Worm (Caenorhabditis elegans) whole organism, late embryonic: Measurements from ENCODE around the gene cwp-5.

Experiments used
- C38D4.7 ChIP-seq: fragments of 200-800 bp; sonication (Bioruptor generic); optimal IDR thresholded peaks from 2 replicates; lab custom pipeline; 2018; ENCODE audit warnings: mild to moderate bottlenecking, missing genetic modification characterization, moderate library complexity, missing compliant biosample characterization
- F13H6.1 ChIP-seq: sonication (generic microtip); optimal IDR thresholded peaks from 2 replicates; lab custom pipeline; 2016; ENCODE audit warnings: missing genetic modification characterization, missing compliant biosample characterization
- K09A11.1 ChIP-seq: sonication (generic microtip); optimal IDR thresholded peaks from 2 replicates; lab custom pipeline; 2017; ENCODE audit warnings: antibody characterized with exemption, mild to moderate bottlenecking, missing genetic modification characterization, missing compliant biosample characterization; ENCODE audit not compliant: insufficient read depth
- T23F11.4 ChIP-seq: fragments of 200-800 bp; sonication (Bioruptor generic); optimal IDR thresholded peaks from 2 replicates; lab custom pipeline; 2018; ENCODE audit warnings: mild to moderate bottlenecking, missing genetic modification characterization, missing compliant biosample characterization
- Y22D7AL.16 ChIP-seq: sonication (generic microtip); optimal IDR thresholded peaks from 2 replicates; lab custom pipeline; 2016; ENCODE audit warnings: missing genetic modification characterization, missing compliant biosample characterization
- ceh-14 ChIP-seq: sonication (generic microtip); optimal IDR thresholded peaks from 2 replicates; lab custom pipeline; 2016; ENCODE audit warnings: missing genotype, missing genetic modification characterization, missing compliant biosample characterization
- ceh-22 ChIP-seq: sonication (generic microtip); optimal IDR thresholded peaks from 2 replicates; lab custom pipeline; 2017; ENCODE audit warnings: missing biosample characterization, missing genetic modification characterization
- ceh-24 ChIP-seq: sonication (generic microtip); optimal IDR thresholded peaks from 2 replicates; lab custom pipeline; 2016; ENCODE audit warnings: mild to moderate bottlenecking, missing genetic modification characterization, missing compliant biosample characterization
- ceh-30 ChIP-seq: fragments of 150-350 bp; optimal IDR thresholded peaks from 2 replicates; lab custom pipeline; 2014; ENCODE audit warnings: missing biosample characterization, missing genetic modification characterization
- ceh-34 ChIP-seq: sonication (generic microtip); optimal IDR thresholded peaks from 2 replicates; lab custom pipeline; 2016; ENCODE audit warnings: mild to moderate bottlenecking, missing genetic modification characterization, missing compliant biosample characterization
- ceh-9 ChIP-seq: sonication (generic microtip); optimal IDR thresholded peaks from 2 replicates; lab custom pipeline; 2016; ENCODE audit warnings: mild to moderate bottlenecking, missing genetic modification characterization, inconsistent platforms, missing compliant biosample characterization
- che-1 ChIP-seq: sonication (generic microtip); optimal IDR thresholded peaks from 2 replicates; lab custom pipeline; 2016; ENCODE audit warnings: mild to moderate bottlenecking, missing genetic modification characterization, missing compliant biosample characterization
- dmd-4 ChIP-seq: sonication (generic microtip); optimal IDR thresholded peaks from 2 replicates; lab custom pipeline; 2016; ENCODE audit warnings: borderline replicate concordance, missing genetic modification characterization, missing compliant biosample characterization
- dve-1 ChIP-seq: sonication (generic microtip); optimal IDR thresholded peaks from 2 replicates; lab custom pipeline; 2017; ENCODE audit warnings: antibody characterized with exemption, mild to moderate bottlenecking, missing genetic modification characterization, missing compliant biosample characterization
- elt-2 ChIP-seq: sonication (generic microtip); optimal IDR thresholded peaks from 2 replicates; lab custom pipeline; 2016; ENCODE audit warnings: missing genetic modification reagents, missing genetic modification characterization, missing compliant biosample characterization
- elt-4 ChIP-seq: sonication (generic microtip); optimal IDR thresholded peaks from 2 replicates; lab custom pipeline; 2016; ENCODE audit warnings: missing genetic modification characterization, missing compliant biosample characterization
- eyg-1 ChIP-seq: sonication (generic microtip); optimal IDR thresholded peaks from 2 replicates; lab custom pipeline; 2016; ENCODE audit warnings: missing genotype, missing genetic modification characterization, missing compliant biosample characterization
- hlh-13 ChIP-seq: fragments of 200-800 bp; sonication (Bioruptor generic); optimal IDR thresholded peaks from 2 replicates; lab custom pipeline; 2018; ENCODE audit warnings: mild to moderate bottlenecking, missing genetic modification characterization, missing compliant biosample characterization
- hlh-15 ChIP-seq: sonication (generic microtip); optimal IDR thresholded peaks from 2 replicates; lab custom pipeline; 2016; ENCODE audit warnings: missing genetic modification characterization, missing compliant biosample characterization
- hlh-30 ChIP-seq: sonication (generic microtip); optimal IDR thresholded peaks from 2 replicates; lab custom pipeline; 2017; ENCODE audit warnings: antibody characterized with exemption, missing genetic modification characterization, missing compliant biosample characterization; ENCODE audit not compliant: insufficient read depth
- hlh-6 ChIP-seq: sonication (generic microtip); optimal IDR thresholded peaks from 2 replicates; lab custom pipeline; 2016; ENCODE audit warnings: missing genotype, missing genetic modification characterization, missing compliant biosample characterization
- hlh-8 ChIP-seq: sonication (generic microtip); optimal IDR thresholded peaks from 2 replicates; lab custom pipeline; 2016; ENCODE audit warnings: missing genotype, missing genetic modification characterization, missing compliant biosample characterization
- lin-11 ChIP-seq: fragments of 200-800 bp; sonication (Bioruptor generic); optimal IDR thresholded peaks from 2 replicates; lab custom pipeline; 2018; ENCODE audit warnings: mild to moderate bottlenecking, missing genetic modification characterization, missing compliant biosample characterization
- madf-2 ChIP-seq: sonication (generic microtip); optimal IDR thresholded peaks from 2 replicates; lab custom pipeline; 2017; ENCODE audit warnings: missing genetic modification characterization, missing compliant biosample characterization
- mec-3 ChIP-seq: sonication (generic microtip); optimal IDR thresholded peaks from 2 replicates; lab custom pipeline; 2016; ENCODE audit warnings: borderline replicate concordance, missing genetic modification characterization, missing compliant biosample characterization
- nfya-1 ChIP-seq: sonication (generic microtip); optimal IDR thresholded peaks from 2 replicates; lab custom pipeline; 2017; ENCODE audit warnings: missing genetic modification characterization, mild to moderate bottlenecking, missing compliant biosample characterization, antibody characterized with exemption, moderate library complexity
- nhr-11 ChIP-seq: fragments of 150-350 bp; optimal IDR thresholded peaks from 2 replicates; lab custom pipeline; 2014; ENCODE audit warnings: missing biosample characterization, missing genetic modification characterization
- npax-4 ChIP-seq: sonication (generic microtip); optimal IDR thresholded peaks from 2 replicates; lab custom pipeline; 2016; ENCODE audit warnings: missing genetic modification characterization, missing compliant biosample characterization
- pax-1 ChIP-seq: fragments of 150-350 bp; optimal IDR thresholded peaks from 2 replicates; lab custom pipeline; 2014; ENCODE audit warnings: missing biosample characterization, missing genetic modification characterization
- pha-2 ChIP-seq: sonication (generic microtip); optimal IDR thresholded peaks from 2 replicates; lab custom pipeline; 2017; ENCODE audit warnings: mild to moderate bottlenecking, missing genetic modification characterization, missing compliant biosample characterization
- pha-4 ChIP-seq: fragments of 150-350 bp; optimal IDR thresholded peaks from 2 replicates; lab custom pipeline; 2018; ENCODE audit warnings: missing biosample characterization, missing genetic modification reagents, missing genetic modification characterization
- pros-1 ChIP-seq: fragments of 150-350 bp; optimal IDR thresholded peaks from 2 replicates; lab custom pipeline; 2014; ENCODE audit warnings: missing biosample characterization, missing genetic modification reagents, missing genetic modification characterization
- ref-2 ChIP-seq: sonication (generic microtip); optimal IDR thresholded peaks from 2 replicates; lab custom pipeline; 2016; ENCODE audit warnings: missing genetic modification characterization, missing compliant biosample characterization
- rnt-1 ChIP-seq: sonication (generic microtip); optimal IDR thresholded peaks from 2 replicates; lab custom pipeline; 2016; ENCODE audit warnings: missing genetic modification characterization, missing compliant biosample characterization
- sdc-2 ChIP-seq: sonication (generic microtip); optimal IDR thresholded peaks from 2 replicates; lab custom pipeline; 2016; ENCODE audit warnings: missing genotype, missing genetic modification characterization, missing compliant biosample characterization
- sox-2 ChIP-seq: fragments of 200-800 bp; sonication (Bioruptor generic); IDR thresholded peaks from 2 replicates; pipeline ENCODE4 v1.3.6; 2022; ENCODE audit warnings: missing genetic modification reagents, missing genetic modification characterization, missing compliant biosample characterization
- sox-4 ChIP-seq: sonication (generic microtip); optimal IDR thresholded peaks from 2 replicates; lab custom pipeline; 2017; ENCODE audit warnings: mild to moderate bottlenecking, missing genetic modification characterization, inconsistent platforms, missing compliant biosample characterization
- syd-9 ChIP-seq: sonication (generic microtip); optimal IDR thresholded peaks from 2 replicates; lab custom pipeline; 2016; ENCODE audit warnings: mild to moderate bottlenecking, missing genetic modification characterization, moderate library complexity, missing compliant biosample characterization
- tbx-2 ChIP-seq: sonication (generic microtip); optimal IDR thresholded peaks from 2 replicates; lab custom pipeline; 2016; ENCODE audit warnings: missing genetic modification characterization, missing compliant biosample characterization
- tbx-7 ChIP-seq: sonication (generic microtip); optimal IDR thresholded peaks from 2 replicates; lab custom pipeline; 2016; ENCODE audit warnings: missing genotype, missing genetic modification characterization, missing compliant biosample characterization
- ttx-3 ChIP-seq: sonication (generic microtip); optimal IDR thresholded peaks from 2 replicates; lab custom pipeline; 2016; ENCODE audit warnings: missing genetic modification reagents, missing genetic modification characterization, missing compliant biosample characterization
- unc-3 ChIP-seq, 2 experiments: fragments of 200-800 bp in 1 of 2; sonication (Bioruptor generic) in 1 of 2; sonication (generic microtip) in 1 of 2; conservative IDR thresholded peaks in 1 of 2; optimal IDR thresholded peaks in 1 of 2; 2 replicates each; pipeline versions ENCODE4 v1.3.6 to Lab custom; 2016 to 2022; ENCODE audit warnings: missing compliant biosample characterization in 2 of 2, missing genetic modification characterization in 2 of 2, missing genetic modification reagents in 1 of 2
- unc-55 ChIP-seq: sonication (generic microtip); optimal IDR thresholded peaks from 2 replicates; lab custom pipeline; 2017; ENCODE audit warnings: missing biosample characterization, missing genetic modification reagents, missing genetic modification characterization
- ztf-16 ChIP-seq: sonication (generic microtip); optimal IDR thresholded peaks from 2 replicates; lab custom pipeline; 2017; ENCODE audit warnings: missing genetic modification characterization, missing compliant biosample characterization

Gene cwp-5

DNA sequence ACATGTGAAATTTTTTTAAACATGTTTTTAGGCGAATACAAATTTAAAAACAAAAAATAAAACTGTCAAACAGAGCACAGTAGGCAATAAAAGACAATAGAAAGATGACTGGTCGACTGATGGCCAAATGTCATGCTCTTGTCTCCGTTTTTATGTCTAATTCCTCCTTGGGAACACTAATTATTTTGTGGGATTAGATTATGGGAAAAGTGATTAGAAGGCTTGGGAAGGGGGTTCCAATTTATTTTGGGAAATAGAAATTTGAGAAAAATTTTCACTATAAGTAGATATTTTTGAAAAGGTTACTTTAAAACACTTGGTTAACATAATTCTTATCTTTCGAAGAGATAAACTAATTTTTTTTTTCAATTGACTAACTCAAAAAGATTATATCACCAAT, 19.0 kb downstream of the cwp-5 start:
- TF ChIP-seq sdc-2 (tag; lab: Kevin White, UChicago) = no peak
- TF ChIP-seq pros-1 (tag; lab: Kevin White, UChicago) = no peak

ce11 chrX:13169975-13170374, 19.8 kb downstream of the cwp-5 start, which contains the start of gene mob-2:
mob-2 (minus strand) TSS chrX:13170075.
- no peak for TF ChIP-seq sox-2
- TF ChIP-seq ceh-30 (tag; lab: Kevin White, UChicago) = no peak
- no peak for TF ChIP-seq Y22D7AL.16 (tag; lab: Kevin White, UChicago)
- no peak for TF ChIP-seq syd-9 (tag; lab: Kevin White, UChicago)
- TF ChIP-seq ceh-9 (tag; lab: Kevin White, UChicago) = no peak
- TF ChIP-seq dve-1 (tag; lab: Kevin White, UChicago) = no peak
- TF ChIP-seq ceh-22 (tag; lab: Kevin White, UChicago) = no peak
- TF ChIP-seq ceh-34 (tag; lab: Kevin White, UChicago) = no peak
- TF ChIP-seq T23F11.4 = no peak
- TF ChIP-seq K09A11.1 (tag; lab: Kevin White, UChicago) = no peak
- TF ChIP-seq hlh-6 (tag; lab: Kevin White, UChicago) = no peak
- no peak for TF ChIP-seq ceh-14 (tag; lab: Kevin White, UChicago)
- no peak for TF ChIP-seq dmd-4 (tag; lab: Kevin White, UChicago)
- no peak for TF ChIP-seq ceh-24 (tag; lab: Kevin White, UChicago)
- no peak for TF ChIP-seq pros-1 (tag; lab: Kevin White, UChicago)

DNA sequence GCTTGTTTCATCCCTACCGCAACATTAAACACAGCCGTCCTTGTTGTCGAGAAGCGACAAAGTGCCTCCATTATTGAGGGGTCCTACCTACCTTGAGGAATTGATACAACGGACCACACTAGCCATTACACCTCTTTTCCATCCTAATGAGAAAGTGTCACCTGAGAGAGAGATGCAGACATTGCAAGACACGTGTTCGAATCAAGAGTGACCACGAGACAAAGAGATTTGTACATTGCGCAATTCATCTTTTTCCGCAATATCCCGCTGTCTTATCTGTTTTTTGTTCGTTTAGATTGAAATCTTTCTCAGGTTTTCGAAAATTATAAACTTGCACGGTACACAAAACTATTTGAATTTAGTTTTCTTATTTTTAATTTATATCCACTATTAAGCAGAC, 20.6 kb downstream of the cwp-5 start:
- TF ChIP-seq eyg-1 = no peak
- TF ChIP-seq ref-2 (tag; lab: Kevin White, UChicago) = peak; percentile 68
- TF ChIP-seq lin-11 (tag; lab: Kevin White, UChicago) = no peak
- no peak for TF ChIP-seq elt-4
- no peak for TF ChIP-seq hlh-8
- TF ChIP-seq C38D4.7 (GFP tag; lab: Kevin White, UChicago) = no peak
- no peak for TF ChIP-seq tbx-7
- no peak for TF ChIP-seq pha-4 (tag; lab: Kevin White, UChicago)
- TF ChIP-seq unc-3 (GFP tag; conservative IDR thresholded peaks at IDR 0.05; lab: Robert Waterston, UW) = no peak
- TF ChIP-seq unc-3 (tag; optimal IDR thresholded peaks at IDR 0.05; lab: Kevin White, UChicago) = no peak
- no peak for TF ChIP-seq sdc-2 (tag; lab: Kevin White, UChicago)
- no peak for TF ChIP-seq npax-4 (tag; lab: Kevin White, UChicago)
- TF ChIP-seq hlh-15 (tag; lab: Kevin White, UChicago) = no peak
- no peak for TF ChIP-seq mec-3 (tag; lab: Kevin White, UChicago)
- TF ChIP-seq elt-2 (tag; lab: Kevin White, UChicago) = peak; percentile 34
- peak; percentile 92 for TF ChIP-seq hlh-30 (tag; lab: Kevin White, UChicago)
- TF ChIP-seq hlh-13 (GFP tag; lab: Kevin White, UChicago) = no peak
- no peak for TF ChIP-seq T23F11.4
- peak; percentile 29 for TF ChIP-seq nfya-1 (tag; lab: Kevin White, UChicago)
- TF ChIP-seq sox-4 (tag; lab: Kevin White, UChicago) = no peak
- no peak for TF ChIP-seq che-1 (tag; lab: Kevin White, UChicago)
- peak; percentile 54 for TF ChIP-seq tbx-2 (tag; lab: Kevin White, UChicago)
- TF ChIP-seq madf-2 (tag; lab: Kevin White, UChicago) = no peak
- TF ChIP-seq pax-1 = no peak
- TF ChIP-seq nhr-11 (tag; lab: Kevin White, UChicago) = no peak
- no peak for TF ChIP-seq F13H6.1 (tag; lab: Kevin White, UChicago)
- peak; percentile 72 for TF ChIP-seq rnt-1
- no peak for TF ChIP-seq ttx-3
- TF ChIP-seq ztf-16 (tag; lab: Kevin White, UChicago) = no peak
- no peak for TF ChIP-seq ceh-24 (tag; lab: Kevin White, UChicago)
- TF ChIP-seq pha-2 (tag; lab: Kevin White, UChicago) = no peak
- TF ChIP-seq unc-55 (GFP tag; lab: Kevin White, UChicago) = peak; percentile 83
- TF ChIP-seq syd-9 (tag; lab: Kevin White, UChicago) = no peak
- TF ChIP-seq ceh-34 (tag; lab: Kevin White, UChicago) = peak; percentile 42
- no peak for TF ChIP-seq hlh-6 (tag; lab: Kevin White, UChicago)
